Worm (Caenorhabditis elegans) whole organism, L1 larva: ENCODE results near the gene grd-3.
A peak's percentile ranks its signal among the peaks of the same experiment; 100 is the strongest.

Experiments
- F16B12.6 ChIP-seq: fragments of 150-350 bp; optimal IDR thresholded peaks from 2 replicates; lab custom pipeline; 2014; ENCODE audit warnings: missing biosample characterization, missing genetic modification characterization
- Y116A8C.19 ChIP-seq: sonication (generic microtip); optimal IDR thresholded peaks from 2 replicates; lab custom pipeline; 2016; ENCODE audit warnings: missing compliant biosample characterization, missing genetic modification characterization, borderline replicate concordance
- aha-1 ChIP-seq: fragments of 150-350 bp; optimal IDR thresholded peaks from 2 replicates; lab custom pipeline; 2014; ENCODE audit warnings: missing biosample characterization, missing genetic modification characterization
- alr-1 ChIP-seq: fragments of 200-800 bp; sonication (Bioruptor generic); optimal IDR thresholded peaks from 2 replicates; lab custom pipeline; 2018; ENCODE audit warnings: borderline replicate concordance, mild to moderate bottlenecking, missing genetic modification characterization, missing compliant biosample characterization
- blmp-1 ChIP-seq: fragments of 150-350 bp; optimal IDR thresholded peaks from 2 replicates; lab custom pipeline; 2014; ENCODE audit warnings: missing biosample characterization, missing genetic modification characterization
- ceh-8 ChIP-seq: fragments of 200-800 bp; sonication (Bioruptor generic); optimal IDR thresholded peaks from 2 replicates; lab custom pipeline; 2018; ENCODE audit warnings: mild to moderate bottlenecking, missing genetic modification characterization, moderate library complexity, missing compliant biosample characterization
- dpl-1 ChIP-seq, 3 experiments: fragments of 150-350 bp in 2 of 3; sonication (generic microtip) in 1 of 3; optimal IDR thresholded peaks; 2 replicates each; lab custom pipeline; 2014 to 2017; ENCODE audit warnings: missing biosample characterization in 3 of 3, missing genetic modification characterization in 3 of 3, missing genetic modification reagents in 3 of 3
- dsc-1 ChIP-seq: sonication (generic microtip); optimal IDR thresholded peaks from 2 replicates; lab custom pipeline; 2016; ENCODE audit warnings: mild to moderate bottlenecking, missing genetic modification characterization, missing compliant biosample characterization
- efl-1 ChIP-seq, 4 experiments: fragments of 150-350 bp; optimal IDR thresholded peaks in 3 of 4; peaks in 1 of 4; 1 replicate in 1 of 4; 2 replicates in 3 of 4; lab custom pipeline; 2014; ENCODE audit warnings: missing biosample characterization in 2 of 4, missing genetic modification characterization in 2 of 4, missing genetic modification reagents in 2 of 4
- egl-13 ChIP-seq: sonication (generic microtip); optimal IDR thresholded peaks from 2 replicates; lab custom pipeline; 2016; ENCODE audit warnings: missing genotype, missing genetic modification reagents, missing genetic modification characterization, missing compliant biosample characterization
- elt-2 ChIP-seq: sonication (generic microtip); optimal IDR thresholded peaks from 2 replicates; lab custom pipeline; 2016; ENCODE audit warnings: missing genetic modification characterization, mild to moderate bottlenecking, inconsistent platforms, missing compliant biosample characterization, missing genetic modification reagents
- elt-3 ChIP-seq, 6 experiments: fragments of 150-350 bp in 1 of 6; sonication (generic microtip); optimal IDR thresholded peaks; 2 replicates each; lab custom pipeline; 2017 to 2018; ENCODE audit warnings: missing biosample characterization in 6 of 6, missing genetic modification characterization in 6 of 6, inconsistent platforms in 1 of 6
- ets-5 ChIP-seq: fragments of 200-800 bp; sonication (Bioruptor generic); IDR thresholded peaks from 2 replicates; pipeline ENCODE4 v1.3.6; 2022; ENCODE audit warnings: missing genetic modification characterization, missing compliant biosample characterization
- fkh-8 ChIP-seq: sonication (generic microtip); optimal IDR thresholded peaks from 2 replicates; lab custom pipeline; 2016; ENCODE audit warnings: mild to moderate bottlenecking, missing genetic modification characterization, missing compliant biosample characterization
- fos-1 ChIP-seq: fragments of 150-350 bp; optimal IDR thresholded peaks from 2 replicates; lab custom pipeline; 2014; ENCODE audit warnings: missing biosample characterization, missing genetic modification characterization
- hlh-4 ChIP-seq: sonication (generic microtip); optimal IDR thresholded peaks from 2 replicates; lab custom pipeline; 2016; ENCODE audit warnings: mild to moderate bottlenecking, missing genetic modification characterization, missing compliant biosample characterization
- hpl-2 ChIP-seq: fragments of 150-350 bp; optimal IDR thresholded peaks from 2 replicates; lab custom pipeline; 2014; ENCODE audit warnings: missing biosample characterization, missing genetic modification reagents, missing genetic modification characterization
- irx-1 ChIP-seq: sonication (generic microtip); optimal IDR thresholded peaks from 2 replicates; lab custom pipeline; 2016; ENCODE audit warnings: missing genetic modification characterization, missing compliant biosample characterization
- mdl-1 ChIP-seq, 2 experiments: fragments of 150-350 bp; optimal IDR thresholded peaks; 2 replicates each; lab custom pipeline; 2014 to 2017; ENCODE audit warnings: missing biosample characterization in 2 of 2, missing genetic modification characterization in 2 of 2, inconsistent platforms in 1 of 2
- mep-1 ChIP-seq: fragments of 150-350 bp; optimal IDR thresholded peaks from 2 replicates; lab custom pipeline; 2014; ENCODE audit warnings: missing biosample characterization, missing genetic modification characterization
- nhr-12 ChIP-seq: sonication (generic microtip); optimal IDR thresholded peaks from 2 replicates; lab custom pipeline; 2017; ENCODE audit warnings: missing biosample characterization, missing genetic modification characterization
- nhr-19 ChIP-seq: fragments of 200-800 bp; sonication (Bioruptor generic); conservative IDR thresholded peaks from 2 replicates; pipeline ENCODE4 v1.3.6; 2022; ENCODE audit warnings: missing genetic modification characterization, missing compliant biosample characterization
- nhr-237 ChIP-seq: fragments of 150-350 bp; optimal IDR thresholded peaks from 2 replicates; lab custom pipeline; 2014; ENCODE audit warnings: missing biosample characterization, missing genetic modification characterization
- nhr-71 ChIP-seq: sonication (generic microtip); optimal IDR thresholded peaks from 2 replicates; lab custom pipeline; 2016; ENCODE audit warnings: mild to moderate bottlenecking, missing genetic modification characterization, moderate library complexity, missing compliant biosample characterization
- nhr-76 ChIP-seq: sonication (generic microtip); optimal IDR thresholded peaks from 2 replicates; lab custom pipeline; 2017; ENCODE audit warnings: missing biosample characterization, missing genetic modification characterization
- nhr-77 ChIP-seq: fragments of 150-350 bp; optimal IDR thresholded peaks from 2 replicates; lab custom pipeline; 2014; ENCODE audit warnings: missing biosample characterization, missing genetic modification characterization
- nhr-84 ChIP-seq: sonication (generic microtip); optimal IDR thresholded peaks from 2 replicates; lab custom pipeline; 2017; ENCODE audit warnings: missing biosample characterization, missing genetic modification characterization
- nhr-90 ChIP-seq: sonication (generic microtip); optimal IDR thresholded peaks from 2 replicates; lab custom pipeline; 2016; ENCODE audit warnings: mild to moderate bottlenecking, missing genetic modification characterization, missing compliant biosample characterization; ENCODE audit not compliant: poor library complexity
- pax-3 ChIP-seq: fragments of 200-800 bp; sonication (Bioruptor generic); optimal IDR thresholded peaks from 2 replicates; lab custom pipeline; 2018; ENCODE audit warnings: mild to moderate bottlenecking, missing genetic modification characterization, moderate library complexity, missing compliant biosample characterization
- pqm-1 ChIP-seq: sonication (generic microtip); optimal IDR thresholded peaks from 3 replicates; lab custom pipeline; 2017; ENCODE audit warnings: missing biosample characterization, missing genetic modification characterization
- sox-4 ChIP-seq: sonication (generic microtip); optimal IDR thresholded peaks from 2 replicates; lab custom pipeline; 2016; ENCODE audit warnings: missing genetic modification characterization, missing compliant biosample characterization
- sptf-1 ChIP-seq: fragments of 150-350 bp; optimal IDR thresholded peaks from 2 replicates; lab custom pipeline; 2014; ENCODE audit warnings: missing biosample characterization, missing genetic modification characterization
- unc-62 ChIP-seq: fragments of 150-350 bp; optimal IDR thresholded peaks from 2 replicates; lab custom pipeline; 2014; ENCODE audit warnings: missing biosample characterization, missing genetic modification reagents, missing genetic modification characterization
- unc-86 ChIP-seq: sonication (generic microtip); optimal IDR thresholded peaks from 2 replicates; lab custom pipeline; 2016; ENCODE audit warnings: missing genetic modification characterization, missing compliant biosample characterization
- unc-98 ChIP-seq: fragments of 200-800 bp; sonication (Bioruptor generic); IDR thresholded peaks from 2 replicates; pipeline ENCODE4 v1.3.6; 2022; ENCODE audit warnings: missing genetic modification characterization, missing compliant biosample characterization

grd-3 gene

ce11 chrIV:3399015-3399722 is 40.3 kb upstream of the grd-3 start, which contains the start of the genes dyf-3 and pdhb-1 (continued):
- TF ChIP-seq nhr-71 (tag; lab: Kevin White, UChicago) (no peak), nhr-90 (tag; lab: Kevin White, UChicago) (no peak), nhr-237 (no peak), irx-1 (tag; lab: Kevin White, UChicago) (no peak), ceh-8 (GFP tag; lab: Kevin White, UChicago) (no peak)

ce11 chrIV:3400941-3401340 is 38.5 kb upstream of the grd-3 start:
- TF ChIP-seq ceh-8 (GFP tag; lab: Kevin White, UChicago) (no peak), elt-2 (peak; percentile 58)
- TF ChIP-seq, all 84 proteins: peak for 1

ce11 chrIV:3415383-3415782 is 24.1 kb upstream of the grd-3 start, which contains the start of gene lgc-9:
TSS of gene lgc-9 (plus strand) at chrIV:3415683.
- TF ChIP-seq nhr-84 (tag; lab: Kevin White, UChicago) (no peak), sox-4 (tag; lab: Kevin White, UChicago) (no peak), nhr-12 (tag; lab: Kevin White, UChicago) (no peak), ets-5 (no peak), unc-98 (GFP tag; lab: Robert Waterston, UW) (no peak), nhr-77 (tag; lab: Kevin White, UChicago) (no peak), sptf-1 (tag; lab: Kevin White, UChicago) (no peak), pax-3 (tag; lab: Kevin White, UChicago) (no peak), hpl-2 (no peak), egl-13 (tag; lab: Kevin White, UChicago) (no peak), F16B12.6 (tag; lab: Kevin White, UChicago) (no peak), fos-1 (tag; lab: Kevin White, UChicago) (no peak), unc-86 (tag; lab: Kevin White, UChicago) (no peak), hlh-4 (no peak), dsc-1 (tag; lab: Kevin White, UChicago) (no peak), nhr-71 (tag; lab: Kevin White, UChicago) (no peak), nhr-19 (no peak)

ce11 chrIV:3418741-3419140 is 20.7 kb upstream of the grd-3 start:
- TF ChIP-seq nhr-237, result no peak
- TF ChIP-seq elt-3 (tag; optimal IDR thresholded peaks at IDR 0.05; lab: Kevin White, UChicago), result no peak
- no peak for TF ChIP-seq efl-1 (optimal IDR thresholded peaks at IDR 0.05; lab: Kevin White, UChicago)
- peak in 1 of 2 experiments; percentile 37 for TF ChIP-seq efl-1 (GFP tag; optimal IDR thresholded peaks at IDR 0.05 in 1 of 2; lab: Kevin White, UChicago)

ce11 chrIV:3422516-3422915 is 16.9 kb upstream of the grd-3 start, which contains the start of gene C04C3.6:
TSS of gene C04C3.6 (minus strand) at chrIV:3422616.
- TF ChIP-seq blmp-1, result no peak
- no peak for TF ChIP-seq unc-62 (GFP tag; lab: Kevin White, UChicago)
- TF ChIP-seq nhr-90 (tag; lab: Kevin White, UChicago), result no peak
- no peak for TF ChIP-seq dpl-1 (GFP tag; optimal IDR thresholded peaks at IDR 0.05; lab: Kevin White, UChicago)
- no peak for TF ChIP-seq fkh-8 (tag; lab: Kevin White, UChicago)
- TF ChIP-seq Y116A8C.19 (tag; lab: Kevin White, UChicago), result no peak
- TF ChIP-seq alr-1 (tag; lab: Kevin White, UChicago), result no peak
- no peak for TF ChIP-seq sptf-1 (tag; lab: Kevin White, UChicago)
- no peak for TF ChIP-seq pqm-1
- no peak for TF ChIP-seq aha-1 (tag; lab: Kevin White, UChicago)
- TF ChIP-seq nhr-76 (tag; lab: Kevin White, UChicago), result no peak
- TF ChIP-seq elt-2, result no peak
- TF ChIP-seq mep-1 (tag; lab: Kevin White, UChicago), result no peak
- no peak for TF ChIP-seq mdl-1 (tag; optimal IDR thresholded peaks at IDR 0.05; lab: Kevin White, UChicago)
